Worm (Caenorhabditis elegans) whole organism, L1 larva: ENCODE results near the gene srx-105.

Experiments
- C04F5.9 ChIP-seq: sonication (generic microtip); optimal IDR thresholded peaks from 2 replicates; lab custom pipeline; 2016; ENCODE audit warnings: missing genetic modification characterization, missing compliant biosample characterization
- C34B4.2 ChIP-seq: sonication (generic microtip); optimal IDR thresholded peaks from 2 replicates; lab custom pipeline; 2017; ENCODE audit warnings: mild to moderate bottlenecking, missing genetic modification characterization, missing compliant biosample characterization
- alr-1 ChIP-seq: fragments of 200-800 bp; sonication (Bioruptor generic); optimal IDR thresholded peaks from 2 replicates; lab custom pipeline; 2018; ENCODE audit warnings: borderline replicate concordance, mild to moderate bottlenecking, missing genetic modification characterization, missing compliant biosample characterization
- aly-2 ChIP-seq: fragments of 150-350 bp; optimal IDR thresholded peaks from 2 replicates; lab custom pipeline; 2014; ENCODE audit warnings: missing biosample characterization, missing genetic modification characterization
- ama-1 ChIP-seq: fragments of 150-350 bp; optimal IDR thresholded peaks from 2 replicates; lab custom pipeline; 2014
- jun-1 ChIP-seq: fragments of 150-350 bp; optimal IDR thresholded peaks from 2 replicates; lab custom pipeline; 2014; ENCODE audit warnings: missing biosample characterization, missing genetic modification reagents, missing genetic modification characterization
- lin-39 ChIP-seq: fragments of 150-350 bp; optimal IDR thresholded peaks from 2 replicates; lab custom pipeline; 2014; ENCODE audit warnings: missing biosample characterization, missing genetic modification reagents, missing genetic modification characterization
- lir-3 ChIP-seq: sonication (generic microtip); optimal IDR thresholded peaks from 2 replicates; lab custom pipeline; 2016; ENCODE audit warnings: mild to moderate bottlenecking, missing genetic modification characterization, moderate library complexity, missing compliant biosample characterization; ENCODE audit not compliant: poor library complexity
- nhr-85 ChIP-seq: sonication (generic microtip); peaks from one replicate; lab custom pipeline; 2016; ENCODE audit warnings: missing genetic modification characterization, inconsistent platforms, missing compliant biosample characterization
- unc-62 ChIP-seq: fragments of 150-350 bp; optimal IDR thresholded peaks from 2 replicates; lab custom pipeline; 2014; ENCODE audit warnings: missing biosample characterization, missing genetic modification reagents, missing genetic modification characterization
- vab-15 ChIP-seq: sonication (generic microtip); optimal IDR thresholded peaks from 2 replicates; lab custom pipeline; 2017; ENCODE audit warnings: missing genotype, mild to moderate bottlenecking, missing genetic modification characterization, missing compliant biosample characterization
- xbp-1 ChIP-seq: sonication (generic microtip); optimal IDR thresholded peaks from 2 replicates; lab custom pipeline; 2016; ENCODE audit warnings: missing genetic modification characterization, missing compliant biosample characterization
- ztf-11 ChIP-seq, 2 experiments: sonication (generic microtip); optimal IDR thresholded peaks; 2 replicates each; lab custom pipeline; 2016 to 2017; ENCODE audit warnings: missing genetic modification characterization in 2 of 2, missing biosample characterization in 1 of 2, missing compliant biosample characterization in 1 of 2

DNA sequence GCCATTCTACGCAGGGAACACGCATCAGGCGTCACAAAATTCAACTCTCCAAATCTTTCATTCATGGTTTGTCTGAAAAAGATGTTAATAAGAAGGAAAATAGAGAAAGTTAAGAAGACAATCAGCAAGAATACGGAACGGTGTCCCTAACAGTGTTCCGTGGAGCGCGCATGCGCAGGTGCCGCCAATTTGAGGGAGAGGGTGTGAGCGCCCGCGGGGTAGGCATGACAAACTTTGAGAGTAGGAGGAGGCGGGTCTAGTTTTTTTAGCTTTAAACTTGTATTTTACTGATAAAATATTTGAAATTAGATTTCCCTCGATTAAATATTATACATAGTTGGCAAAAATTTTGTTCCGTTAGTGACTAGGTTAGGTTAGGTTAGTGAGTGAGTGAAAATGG is 20.8 kb downstream of the srx-105 start:
- TF ChIP-seq alr-1 (tag; lab: Kevin White, UChicago) (no peak), unc-62 (GFP tag; lab: Kevin White, UChicago) (no peak), ztf-11 (tag; optimal IDR thresholded peaks at IDR 0.05; lab: Kevin White, UChicago) (no peak), vab-15 (tag; lab: Kevin White, UChicago) (no peak), lir-3 (tag; lab: Kevin White, UChicago) (no peak), C04F5.9 (tag; lab: Kevin White, UChicago) (no peak), nhr-85 (tag; lab: Kevin White, UChicago) (no peak), xbp-1 (tag; lab: Kevin White, UChicago) (no peak), jun-1 (tag; lab: Kevin White, UChicago) (no peak), aly-2 (tag; lab: Kevin White, UChicago) (no peak), ama-1 (no peak), lin-39 (tag; lab: Kevin White, UChicago) (no peak), C34B4.2 (tag; lab: Kevin White, UChicago) (no peak)
